Fruit fly (Drosophila melanogaster) whole organism, embryonic: Measurements from ENCODE around the gene Ugt305A1.

Source experiments
- BtbVII ChIP-seq: fragments of 200-800 bp; sonication (Bioruptor generic); optimal IDR thresholded peaks from 3 replicates; lab custom pipeline; 2017; ENCODE audit warnings: missing biosample characterization, mild to moderate bottlenecking, missing genetic modification characterization
- C15 ChIP-seq: fragments of 200-800 bp; sonication (Bioruptor generic); IDR thresholded peaks from 3 replicates; pipeline ENCODE4 v1.3.6; 2022; ENCODE audit warnings: missing biosample characterization, missing genetic modification characterization
- CG10959 ChIP-seq: fragments of 200-800 bp; sonication (Bioruptor generic); IDR thresholded peaks from 2 replicates; pipeline ENCODE4 v1.3.6; 2022; ENCODE audit warnings: missing biosample characterization, missing genetic modification characterization
- CG12659 ChIP-seq: fragments of 200-800 bp; sonication (Bioruptor generic); optimal IDR thresholded peaks from 3 replicates; lab custom pipeline; 2017; ENCODE audit warnings: mild to moderate bottlenecking, missing biosample characterization, missing genetic modification reagents, missing genetic modification characterization
- CG13123 ChIP-seq: fragments of 200-800 bp; sonication (Bioruptor generic); optimal IDR thresholded peaks from 2 replicates; lab custom pipeline; 2016; ENCODE audit warnings: missing biosample characterization, missing genetic modification characterization
- CG14050 ChIP-seq: fragments of 200-800 bp; sonication (Bioruptor generic); IDR thresholded peaks from 3 replicates; pipeline ENCODE4 v1.3.6; 2022; ENCODE audit warnings: missing biosample characterization, missing genetic modification characterization
- CG14710 ChIP-seq: fragments of 200-800 bp; sonication (Bioruptor generic); optimal IDR thresholded peaks from 3 replicates; lab custom pipeline; 2019; ENCODE audit warnings: missing biosample characterization, mild to moderate bottlenecking, missing genetic modification characterization, moderate library complexity
- CG1529 ChIP-seq: fragments of 200-800 bp; sonication (Bioruptor generic); optimal IDR thresholded peaks from 3 replicates; lab custom pipeline; 2018; ENCODE audit warnings: missing biosample characterization, missing genetic modification characterization
- CG15479 ChIP-seq: fragments of 200-800 bp; sonication (Bioruptor generic); optimal IDR thresholded peaks from 3 replicates; lab custom pipeline; 2019; ENCODE audit warnings: missing biosample characterization, mild to moderate bottlenecking, missing genetic modification characterization, moderate library complexity
- CG15696 ChIP-seq: fragments of 200-800 bp; sonication (Bioruptor generic); optimal IDR thresholded peaks from 2 replicates; lab custom pipeline; 2019; ENCODE audit warnings: missing biosample characterization, mild to moderate bottlenecking, missing genetic modification characterization, moderate library complexity
- CG17186 ChIP-seq: fragments of 200-800 bp; sonication (Bioruptor generic); optimal IDR thresholded peaks from 3 replicates; lab custom pipeline; 2017; ENCODE audit warnings: missing biosample characterization, missing genetic modification reagents, missing genetic modification characterization
- CG17385 ChIP-seq: fragments of 200-800 bp; sonication (Bioruptor generic); optimal IDR thresholded peaks from 3 replicates; lab custom pipeline; 2018; ENCODE audit warnings: missing biosample characterization, mild to moderate bottlenecking, missing genetic modification characterization
- CG17829 ChIP-seq: fragments of 200-800 bp; optimal IDR thresholded peaks from 2 replicates; lab custom pipeline; 2019; ENCODE audit warnings: missing biosample characterization, mild to moderate bottlenecking, missing genetic modification characterization, moderate library complexity
- CG17912 ChIP-seq: fragments of 200-800 bp; sonication (Bioruptor generic); optimal IDR thresholded peaks from 2 replicates; lab custom pipeline; 2018; ENCODE audit warnings: missing biosample characterization, mild to moderate bottlenecking, missing genetic modification characterization
- CG2678 ChIP-seq: fragments of 200-800 bp; sonication (Bioruptor generic); optimal IDR thresholded peaks from 3 replicates; lab custom pipeline; 2019; ENCODE audit warnings: missing biosample characterization, mild to moderate bottlenecking, missing genetic modification characterization, moderate library complexity
- CG31365 ChIP-seq: fragments of 200-800 bp; sonication (Bioruptor generic); optimal IDR thresholded peaks from 2 replicates; lab custom pipeline; 2018; ENCODE audit warnings: missing biosample characterization, mild to moderate bottlenecking, missing genetic modification characterization
- CG33213 ChIP-seq: fragments of 200-800 bp; sonication (Bioruptor generic); optimal IDR thresholded peaks from 3 replicates; lab custom pipeline; 2016; ENCODE audit warnings: missing biosample characterization, missing genetic modification characterization
- CG34376 ChIP-seq: fragments of 200-800 bp; sonication (Bioruptor generic); optimal IDR thresholded peaks from 2 replicates; lab custom pipeline; 2018; ENCODE audit warnings: missing biosample characterization, mild to moderate bottlenecking, missing genetic modification characterization
- CG4282 ChIP-seq: fragments of 200-800 bp; sonication (Bioruptor generic); optimal IDR thresholded peaks from 2 replicates; lab custom pipeline; 2016; ENCODE audit warnings: missing biosample characterization, missing genetic modification characterization
- CG4424 ChIP-seq: fragments of 200-800 bp; sonication (Bioruptor generic); optimal IDR thresholded peaks from 3 replicates; lab custom pipeline; 2016; ENCODE audit warnings: missing biosample characterization, missing genetic modification characterization
- CG4617 ChIP-seq: fragments of 200-800 bp; sonication (Bioruptor generic); optimal IDR thresholded peaks from 3 replicates; lab custom pipeline; 2016; ENCODE audit warnings: missing biosample characterization, missing genetic modification characterization, borderline replicate concordance
- CG8388 ChIP-seq: fragments of 200-800 bp; sonication (Bioruptor generic); optimal IDR thresholded peaks from 2 replicates; lab custom pipeline; 2019; ENCODE audit warnings: missing biosample characterization, mild to moderate bottlenecking, missing genetic modification characterization, moderate library complexity
- CG9437 ChIP-seq: fragments of 200-800 bp; sonication (Bioruptor generic); optimal IDR thresholded peaks from 2 replicates; lab custom pipeline; 2018; ENCODE audit warnings: missing biosample characterization, mild to moderate bottlenecking, missing genetic modification characterization
- CG9876 ChIP-seq: fragments of 200-800 bp; sonication (Bioruptor generic); optimal IDR thresholded peaks from 2 replicates; lab custom pipeline; 2016; ENCODE audit warnings: missing biosample characterization, missing genetic modification characterization
- Doc2 ChIP-seq: fragments of 200-800 bp; sonication (Bioruptor generic); IDR thresholded peaks from 2 replicates; pipeline ENCODE4 v1.3.6; 2022; ENCODE audit warnings: missing biosample characterization, missing genetic modification characterization
- Elba2 ChIP-seq: fragments of 200-800 bp; sonication (Bioruptor generic); optimal IDR thresholded peaks from 3 replicates; lab custom pipeline; 2016; ENCODE audit warnings: missing biosample characterization, missing genetic modification characterization
- HLH4C ChIP-seq: fragments of 200-800 bp; sonication (Bioruptor generic); IDR thresholded peaks from 3 replicates; pipeline ENCODE4 v1.3.6; 2022; ENCODE audit warnings: missing biosample characterization, missing genetic modification characterization; ENCODE audit not compliant: partially characterized antibody
- Hey ChIP-seq: fragments of 200-800 bp; sonication (Bioruptor generic); optimal IDR thresholded peaks from 3 replicates; lab custom pipeline; 2018; ENCODE audit warnings: missing biosample characterization, mild to moderate bottlenecking, missing genetic modification characterization
- Jarid2 ChIP-seq: fragments of 200-800 bp; sonication (Bioruptor generic); optimal IDR thresholded peaks from 3 replicates; lab custom pipeline; 2017; ENCODE audit warnings: mild to moderate bottlenecking, missing biosample characterization, missing genetic modification reagents, missing genetic modification characterization
- Mes4 ChIP-seq: fragments of 200-800 bp; sonication (Bioruptor generic); optimal IDR thresholded peaks from 2 replicates; lab custom pipeline; 2016; ENCODE audit warnings: missing biosample characterization, missing genetic modification characterization
- NK7.1 ChIP-seq: fragments of 200-800 bp; sonication (Bioruptor generic); optimal IDR thresholded peaks from 3 replicates; lab custom pipeline; 2016; ENCODE audit warnings: missing biosample characterization, missing genetic modification characterization
- Neu2 ChIP-seq: fragments of 200-800 bp; sonication (Bioruptor generic); optimal IDR thresholded peaks from 3 replicates; lab custom pipeline; 2016; ENCODE audit warnings: missing biosample characterization, missing genetic modification characterization, borderline replicate concordance
- Nf-YC ChIP-seq: fragments of 200-800 bp; optimal IDR thresholded peaks from 3 replicates; lab custom pipeline; 2019; ENCODE audit warnings: missing biosample characterization, mild to moderate bottlenecking, missing genetic modification characterization, moderate library complexity
- Usf ChIP-seq: fragments of 200-800 bp; sonication (Bioruptor generic); optimal IDR thresholded peaks from 2 replicates; lab custom pipeline; 2017; ENCODE audit warnings: missing genotype, missing biosample characterization, missing genetic modification characterization
- az2 ChIP-seq: fragments of 200-800 bp; sonication (Bioruptor generic); optimal IDR thresholded peaks from 3 replicates; lab custom pipeline; 2016; ENCODE audit warnings: missing biosample characterization, missing genetic modification characterization
- bsh ChIP-seq, 2 experiments: fragments of 200-800 bp; sonication (Bioruptor generic); optimal IDR thresholded peaks; 2 replicates each; lab custom pipeline; 2017 to 2018; ENCODE audit warnings: mild to moderate bottlenecking in 2 of 2, missing biosample characterization in 2 of 2, missing genetic modification characterization in 2 of 2, moderate library complexity in 1 of 2
- btn ChIP-seq: fragments of 200-800 bp; sonication (Bioruptor generic); optimal IDR thresholded peaks from 2 replicates; lab custom pipeline; 2016; ENCODE audit warnings: missing biosample characterization, missing genetic modification characterization
- danr ChIP-seq: fragments of 200-800 bp; sonication (Bioruptor generic); IDR thresholded peaks from 2 replicates; pipeline ENCODE4 v1.3.6; 2022; ENCODE audit warnings: missing biosample characterization, missing genetic modification characterization
- emc ChIP-seq: fragments of 200-800 bp; sonication (Bioruptor generic); optimal IDR thresholded peaks from 2 replicates; lab custom pipeline; 2016; ENCODE audit warnings: missing biosample characterization, missing genetic modification characterization
- ham ChIP-seq: fragments of 200-800 bp; sonication (Bioruptor generic); IDR thresholded peaks from 2 replicates; pipeline ENCODE4 v1.3.6; 2022; ENCODE audit warnings: missing biosample characterization, missing genetic modification characterization
- hbn ChIP-seq: fragments of 200-800 bp; sonication (Bioruptor generic); IDR thresholded peaks from 2 replicates; pipeline ENCODE4 v1.3.6; 2022; ENCODE audit warnings: missing biosample characterization, missing genetic modification characterization; ENCODE audit not compliant: partially characterized antibody
- hth ChIP-seq: fragments of >200 bp; optimal IDR thresholded peaks from 2 replicates; lab custom pipeline; 2017; ENCODE audit warnings: inconsistent platforms
- nerfin-2 ChIP-seq: fragments of 200-800 bp; sonication (Bioruptor generic); IDR thresholded peaks from 2 replicates; pipeline ENCODE4 v1.3.6; 2022; ENCODE audit warnings: missing biosample characterization, missing genetic modification characterization; ENCODE audit not compliant: partially characterized antibody
- psq ChIP-seq: fragments of 200-800 bp; sonication (Bioruptor generic); optimal IDR thresholded peaks from 2 replicates; lab custom pipeline; 2017; ENCODE audit warnings: missing biosample characterization, missing genetic modification characterization
- run ChIP-seq: fragments of 200-800 bp; sonication (Bioruptor generic); optimal IDR thresholded peaks from 3 replicates; lab custom pipeline; 2018; ENCODE audit warnings: missing biosample characterization, mild to moderate bottlenecking, missing genetic modification characterization
- sens-2 ChIP-seq: fragments of 200-800 bp; sonication (Bioruptor generic); IDR thresholded peaks from 2 replicates; pipeline ENCODE4 v1.3.6; 2022; ENCODE audit warnings: missing biosample characterization, missing genetic modification characterization
- slbo ChIP-seq: fragments of 200-800 bp; sonication (Bioruptor generic); IDR thresholded peaks from 2 replicates; pipeline ENCODE4 v1.3.6; 2022; ENCODE audit warnings: missing biosample characterization, missing genetic modification characterization
- ttk ChIP-seq: fragments of 200-800 bp; sonication (Bioruptor generic); IDR thresholded peaks from 2 replicates; pipeline ENCODE4 v2.1.2; 2022; ENCODE audit warnings: missing biosample characterization, missing genetic modification characterization
- wdn ChIP-seq: fragments of 200-800 bp; sonication (Bioruptor generic); IDR thresholded peaks from 2 replicates; pipeline ENCODE4 v1.3.6; 2022; ENCODE audit warnings: missing biosample characterization, missing genetic modification characterization

Gene Ugt305A1

DNA sequence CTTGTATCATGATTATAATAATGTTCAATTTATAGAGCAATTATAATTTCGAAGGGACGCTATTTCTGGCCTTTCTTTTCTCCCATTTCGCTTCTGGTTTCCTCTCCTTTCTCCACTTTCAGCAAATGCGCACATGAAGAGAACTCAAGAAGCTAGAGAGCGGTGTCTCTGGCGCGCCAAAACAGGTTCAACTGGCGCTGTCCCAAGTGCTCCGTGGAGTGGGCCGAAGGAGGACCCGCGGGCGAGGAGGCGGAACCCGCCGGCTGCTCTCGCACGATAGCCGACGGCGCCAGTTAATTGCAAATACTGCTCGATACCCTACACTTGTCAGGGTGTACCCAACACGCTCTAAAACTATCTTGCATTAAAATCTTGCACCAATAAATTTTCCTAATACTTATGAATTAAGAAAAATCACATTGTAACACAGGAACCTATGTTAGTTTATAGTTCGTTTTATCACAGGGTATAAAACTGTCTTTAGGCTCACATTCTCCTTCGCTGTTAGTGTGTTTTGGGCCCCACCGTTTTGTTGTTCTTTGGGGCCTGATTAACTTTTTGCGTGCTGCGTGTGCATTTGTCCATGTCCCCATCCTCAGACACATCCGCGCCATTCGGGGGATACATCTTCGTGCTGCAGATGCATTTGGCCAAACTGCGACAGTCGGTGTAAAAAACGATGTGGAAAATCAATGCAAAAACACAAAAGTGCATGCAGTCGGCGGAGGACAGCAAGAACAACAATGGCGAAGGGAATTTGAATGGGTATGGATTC lies 10.8 kb downstream of the Ugt305A1 start (continued):
- TF ChIP-seq btn (GFP tag; lab: Kevin White, UChicago) (peak; percentile 75), Nf-YC (tag; lab: Kevin White, UChicago) (no peak), az2 (peak; percentile 85), C15 (peak; percentile 86), danr (GFP tag; lab: Robert Waterston, UW) (peak; percentile 89), bsh (GFP tag; optimal IDR thresholded peaks at IDR 0.05; lab: Kevin White, UChicago) (peak; percentile 88 to 91), Elba2 (GFP tag; lab: Kevin White, UChicago) (no peak), Neu2 (GFP tag; lab: Kevin White, UChicago) (peak; percentile 36), Jarid2 (GFP tag; lab: Kevin White, UChicago) (peak; percentile 47), CG9876 (GFP tag; lab: Kevin White, UChicago) (peak; percentile 81), BtbVII (GFP tag; lab: Kevin White, UChicago) (peak; percentile 77), CG9437 (peak; percentile 72), CG15479 (GFP tag; lab: Kevin White, UChicago) (no peak), CG1529 (peak; percentile 68), CG2678 (tag; lab: Kevin White, UChicago) (peak; percentile 91), CG4617 (GFP tag; lab: Kevin White, UChicago) (peak; percentile 31), CG10959 (GFP tag; lab: Robert Waterston, UW) (peak; percentile 73), CG14710 (tag; lab: Kevin White, UChicago) (no peak), Mes4 (peak; percentile 79), ttk (GFP tag; lab: Robert Waterston, UW) (peak; percentile 91), hbn (GFP tag; lab: Robert Waterston, UW) (no peak), wdn (GFP tag; lab: Robert Waterston, UW) (peak; percentile 88), psq (GFP tag; lab: Kevin White, UChicago) (peak; percentile 41), Hey (tag; lab: Kevin White, UChicago) (peak; percentile 6), CG17829 (tag; lab: Kevin White, UChicago) (peak; percentile 59), sens-2 (GFP tag; lab: Robert Waterston, UW) (peak; percentile 88), nerfin-2 (no peak), CG14050 (peak; percentile 90), CG17186 (GFP tag; lab: Kevin White, UChicago) (no peak), CG12659 (GFP tag; lab: Kevin White, UChicago) (peak; percentile 87), CG13123 (GFP tag; lab: Kevin White, UChicago) (peak; percentile 69), Doc2 (GFP tag; lab: Robert Waterston, UW) (peak; percentile 60; the same call in 1 of the 2 replicates), CG4424 (GFP tag; lab: Kevin White, UChicago) (peak; percentile 73), hth (no peak), CG4282 (GFP tag; lab: Kevin White, UChicago) (peak; percentile 84), CG15696 (tag; lab: Kevin White, UChicago) (peak; percentile 18), CG17912 (peak; percentile 30), CG33213 (GFP tag; lab: Kevin White, UChicago) (peak; percentile 72), ham (GFP tag; lab: Robert Waterston, UW) (peak; percentile 74; the same call in 1 of the 2 replicates), run (tag; lab: Kevin White, UChicago) (peak; percentile 65), CG17385 (GFP tag; lab: Kevin White, UChicago) (peak; percentile 82), slbo (GFP tag; lab: Robert Waterston, UW) (peak; percentile 97), CG8388 (peak; percentile 79), CG34376 (GFP tag; lab: Kevin White, UChicago) (no peak), Usf (GFP tag; lab: Kevin White, UChicago) (peak; percentile 80), HLH4C (no peak), CG31365 (tag; lab: Kevin White, UChicago) (peak; percentile 65), NK7.1 (peak; percentile 66), emc (GFP tag; lab: Kevin White, UChicago) (peak; percentile 84)
